Fruit fly (Drosophila melanogaster): ENCODE measurements around the gene Ctps.

DNA sequence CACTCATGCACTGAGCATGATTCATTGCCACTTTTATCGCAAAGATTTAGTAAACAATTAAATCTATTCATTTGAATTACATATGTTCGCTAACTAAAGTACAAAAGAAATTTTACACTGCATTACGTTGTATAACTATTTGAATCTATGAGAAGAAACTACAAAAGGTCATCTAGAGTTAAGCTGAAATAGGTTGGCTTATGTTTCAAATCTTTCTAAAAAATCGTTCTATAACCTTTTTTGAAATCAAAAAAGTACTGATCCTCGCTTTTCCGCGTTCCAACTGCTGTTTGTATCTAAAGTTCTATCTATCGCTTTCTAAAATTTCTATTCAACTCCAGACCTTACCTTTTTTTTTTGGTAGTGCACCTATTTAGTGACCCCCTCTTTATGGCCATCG is 28.0 kb downstream of the Ctps start:
- TF ChIP-seq gl (tag; optimal IDR thresholded peaks at IDR 0.05): no peak
- TF ChIP-seq Snoo (tag; optimal IDR thresholded peaks at IDR 0.05): no peak
- TF ChIP-seq CG14655 (GFP tag; optimal IDR thresholded peaks at IDR 0.05): no peak
- no peak for TF ChIP-seq CG13204 (GFP tag; optimal IDR thresholded peaks at IDR 0.05)
- no peak for TF ChIP-seq CG8159 (tag; optimal IDR thresholded peaks at IDR 0.05)
- TF ChIP-seq EcR (GFP tag; optimal IDR thresholded peaks at IDR 0.05): no peak
- TF ChIP-seq rn (GFP tag; IDR thresholded peaks at IDR 0.05): no peak
- no peak for TF ChIP-seq CG12605 (GFP tag; IDR thresholded peaks at IDR 0.05)
- no peak for TF ChIP-seq Pif1A (GFP tag; optimal IDR thresholded peaks at IDR 0.05)
- TF ChIP-seq CG4496 (GFP tag; IDR thresholded peaks at IDR 0.05): no peak

Data from whole organism, pupa.